Fruit fly (Drosophila melanogaster): ENCODE results near the gene PCID2.

dm6 chr3L:11636829-11637228 lies 10.6 kb downstream of the PCID2 start:
- no peak for TF ChIP-seq rn (GFP tag; IDR thresholded peaks at IDR 0.05)
- TF ChIP-seq CG34367 (tag; optimal IDR thresholded peaks at IDR 0.05), result no peak
- TF ChIP-seq EcR (GFP tag; optimal IDR thresholded peaks at IDR 0.05), result no peak
- TF ChIP-seq CG10348 (GFP tag; IDR thresholded peaks at IDR 0.05), result no peak
- TF ChIP-seq Pif1B (GFP tag; optimal IDR thresholded peaks at IDR 0.05), result no peak
- TF ChIP-seq Pif1A (GFP tag; optimal IDR thresholded peaks at IDR 0.05), result no peak
